Worm (Caenorhabditis elegans): ENCODE measurements around the gene faxc-1.
A peak's percentile ranks its signal among the peaks of the same experiment; 100 is the strongest.

faxc-1 gene

ce11 chrII:12263971-12264554, at the start of gene faxc-1 (continued):
- TF ChIP-seq lin-15B (tag; optimal IDR thresholded peaks at IDR 0.05) (no peak), hlh-17 (GFP tag; optimal IDR thresholded peaks at IDR 0.05; ENCODE audit: borderline replicate concordance) (no peak), nhr-28 (tag; optimal IDR thresholded peaks at IDR 0.05) (no peak), Y116A8C.19 (tag; optimal IDR thresholded peaks at IDR 0.05; ENCODE audit: borderline replicate concordance) (no peak), alr-1 (tag; optimal IDR thresholded peaks at IDR 0.05; ENCODE audit: borderline replicate concordance) (no peak), nhr-12 (tag; optimal IDR thresholded peaks at IDR 0.05) (no peak), xbp-1 (tag; optimal IDR thresholded peaks at IDR 0.05) (no peak), lin-13 (GFP tag; optimal IDR thresholded peaks at IDR 0.05) (no peak), fkh-4 (tag; optimal IDR thresholded peaks at IDR 0.05; ENCODE audit: borderline replicate concordance) (no peak), unc-86 (tag; optimal IDR thresholded peaks at IDR 0.05) (no peak), lin-14 (GFP tag; optimal IDR thresholded peaks at IDR 0.05) (peak; percentile 47), unc-30 (tag; optimal IDR thresholded peaks at IDR 0.05) (no peak), ceh-88 (GFP tag; IDR thresholded peaks at IDR 0.05) (no peak), nhr-47 (tag; optimal IDR thresholded peaks at IDR 0.05) (peak; percentile 9), unc-130 (tag; optimal IDR thresholded peaks at IDR 0.05) (peak; percentile 54), hlh-4 (tag; optimal IDR thresholded peaks at IDR 0.05) (no peak), lsy-2 (tag; optimal IDR thresholded peaks at IDR 0.05) (peak in 1 of 2 experiments; percentile 31)

DNA sequence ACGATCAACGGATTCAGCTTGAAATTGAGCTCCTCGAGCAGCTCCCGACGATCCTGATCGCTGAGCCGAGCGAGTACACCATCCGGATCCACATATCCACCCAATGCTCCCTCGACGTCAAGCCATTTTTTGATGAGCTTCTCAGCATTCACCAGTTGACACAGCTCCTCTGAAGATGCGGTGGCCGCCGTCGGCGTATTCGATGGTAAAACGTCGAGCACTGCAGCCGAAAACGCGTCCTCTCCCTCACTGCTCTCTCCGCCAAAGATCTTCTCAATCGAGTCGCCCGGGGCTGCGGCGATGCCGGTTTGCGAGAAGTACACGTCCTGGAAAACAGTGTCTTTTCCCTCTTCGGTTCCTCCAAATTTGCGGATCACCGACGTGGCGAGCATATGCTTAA, 49.4 kb upstream of the faxc-1 start:
- TF ChIP-seq lin-35 (GFP tag; optimal IDR thresholded peaks at IDR 0.05) (no peak), unc-62 (GFP tag; optimal IDR thresholded peaks at IDR 0.05) (no peak), nhr-20 (tag; optimal IDR thresholded peaks at IDR 0.05) (no peak), nhr-84 (tag; optimal IDR thresholded peaks at IDR 0.05) (no peak)

ce11 chrII:12222524-12222923, 41.5 kb upstream of the faxc-1 start:
- TF ChIP-seq nhr-85 (tag) (peak; percentile 90), C34B4.2 (tag; optimal IDR thresholded peaks at IDR 0.05) (no peak), efl-3 (GFP tag; optimal IDR thresholded peaks at IDR 0.05) (no peak), nhr-20 (tag; optimal IDR thresholded peaks at IDR 0.05) (peak; percentile 88), ama-1 (optimal IDR thresholded peaks at IDR 0.05) (no peak), hlh-4 (tag; optimal IDR thresholded peaks at IDR 0.05) (no peak), ceh-88 (GFP tag; IDR thresholded peaks at IDR 0.05) (no peak), lin-13 (GFP tag; optimal IDR thresholded peaks at IDR 0.05) (no peak), snpc-4 (tag; optimal IDR thresholded peaks at IDR 0.05) (peak; percentile 73), lin-14 (GFP tag; optimal IDR thresholded peaks at IDR 0.05) (peak; percentile 98), zag-1 (tag; optimal IDR thresholded peaks at IDR 0.05) (no peak), nhr-90 (tag; optimal IDR thresholded peaks at IDR 0.05; ENCODE audit: poor library complexity) (peak; percentile 54), xbp-1 (tag; optimal IDR thresholded peaks at IDR 0.05) (peak; percentile 81), unc-86 (tag; optimal IDR thresholded peaks at IDR 0.05) (peak; percentile 67), egl-13 (tag; optimal IDR thresholded peaks at IDR 0.05) (peak; percentile 67), Y116A8C.19 (tag; optimal IDR thresholded peaks at IDR 0.05; ENCODE audit: borderline replicate concordance) (no peak), efl-1 (optimal IDR thresholded peaks at IDR 0.05) (peak; percentile 73 to 82), efl-1 (GFP tag; optimal IDR thresholded peaks at IDR 0.05 in 1 of 2) (peak; percentile 38 to 54), mep-1 (tag; optimal IDR thresholded peaks at IDR 0.05) (peak; percentile 58), rnt-1 (tag; optimal IDR thresholded peaks at IDR 0.05) (peak; percentile 53), ztf-11 (tag; optimal IDR thresholded peaks at IDR 0.05) (peak in 1 of 2 experiments; percentile 53), jun-1 (tag; optimal IDR thresholded peaks at IDR 0.05) (peak; percentile 81), lir-3 (tag; optimal IDR thresholded peaks at IDR 0.05; ENCODE audit: poor library complexity) (no peak), nhr-71 (tag; optimal IDR thresholded peaks at IDR 0.05) (peak; percentile 86), sox-4 (tag; optimal IDR thresholded peaks at IDR 0.05) (peak; percentile 5), ceh-63 (GFP tag; optimal IDR thresholded peaks at IDR 0.05) (no peak), isw-1 (GFP tag; IDR thresholded peaks at IDR 0.05) (peak; percentile 49), unc-30 (tag; optimal IDR thresholded peaks at IDR 0.05) (no peak), irx-1 (tag; optimal IDR thresholded peaks at IDR 0.05) (peak; percentile 56), nhr-11 (tag; optimal IDR thresholded peaks at IDR 0.05) (no peak), nhr-84 (tag; optimal IDR thresholded peaks at IDR 0.05) (no peak), ceh-8 (GFP tag; optimal IDR thresholded peaks at IDR 0.05) (peak; percentile 21), skn-1 (tag; optimal IDR thresholded peaks at IDR 0.05) (peak; percentile 72), swsn-7 (tag; optimal IDR thresholded peaks at IDR 0.05) (peak; percentile 81), blmp-1 (tag; optimal IDR thresholded peaks at IDR 0.05) (peak; percentile 47), nhr-76 (tag; optimal IDR thresholded peaks at IDR 0.05) (peak; percentile 7), lin-39 (tag; optimal IDR thresholded peaks at IDR 0.05) (no peak), unc-130 (tag; optimal IDR thresholded peaks at IDR 0.05) (peak; percentile 72)

Measured in whole organism, L1 larva.